Worm (Caenorhabditis elegans) whole organism, L2 larva: ENCODE measurements around the gene Y59A8B.21.

Source experiments
- blmp-1 ChIP-seq: sonication (generic microtip); optimal IDR thresholded peaks from 2 replicates; lab custom pipeline; 2017; ENCODE audit warnings: missing genetic modification characterization, mild to moderate bottlenecking, missing compliant biosample characterization, antibody characterized with exemption, moderate library complexity; ENCODE audit not compliant: insufficient read depth
- ceh-16 ChIP-seq: fragments of 150-350 bp; optimal IDR thresholded peaks from 2 replicates; lab custom pipeline; 2014; ENCODE audit warnings: missing biosample characterization, missing genetic modification characterization
- nhr-12 ChIP-seq: fragments of 150-350 bp; optimal IDR thresholded peaks from 2 replicates; lab custom pipeline; 2014; ENCODE audit warnings: missing biosample characterization, missing genetic modification characterization
- nhr-237 ChIP-seq: fragments of 150-350 bp; optimal IDR thresholded peaks from 2 replicates; lab custom pipeline; 2014; ENCODE audit warnings: missing biosample characterization, missing genetic modification characterization
- nhr-25 ChIP-seq: fragments of 150-350 bp; sonication (generic microtip); optimal IDR thresholded peaks from 3 replicates; lab custom pipeline; 2014; ENCODE audit warnings: missing biosample characterization, missing genetic modification characterization
- snpc-4 ChIP-seq: fragments of 150-350 bp; optimal IDR thresholded peaks from 2 replicates; lab custom pipeline; 2014; ENCODE audit warnings: missing biosample characterization, missing genetic modification characterization
- unc-39 ChIP-seq: fragments of 150-350 bp; optimal IDR thresholded peaks from 2 replicates; lab custom pipeline; 2014; ENCODE audit warnings: missing biosample characterization, missing genetic modification characterization

DNA sequence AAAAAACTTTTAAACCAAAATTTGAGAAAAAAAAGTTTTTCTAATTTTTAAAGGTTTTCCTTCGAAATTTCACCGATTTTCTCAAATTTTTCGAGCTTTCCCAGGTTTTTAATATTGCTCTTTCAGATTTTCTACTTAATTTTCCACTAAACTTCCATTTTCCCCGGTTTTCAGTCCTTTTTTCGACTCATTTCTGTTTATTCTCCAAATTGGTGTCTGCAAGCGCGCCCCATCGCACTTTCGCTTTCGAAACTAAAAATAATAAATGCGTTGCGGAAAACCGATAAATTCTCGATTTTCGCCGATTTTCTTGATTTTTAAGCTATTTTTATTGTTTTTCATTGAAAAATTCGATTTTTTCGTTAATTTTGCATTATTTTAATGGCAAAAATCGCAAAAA is 35.4 kb downstream of the Y59A8B.21 start:
- TF ChIP-seq snpc-4 (tag; lab: Kevin White, UChicago) (no peak), ceh-16 (tag; lab: Kevin White, UChicago) (no peak), nhr-237 (tag; lab: Kevin White, UChicago) (no peak), nhr-25 (tag; lab: Kevin White, UChicago) (no peak), nhr-12 (tag; lab: Kevin White, UChicago) (no peak), unc-39 (tag; lab: Kevin White, UChicago) (no peak), blmp-1 (tag; lab: Kevin White, UChicago) (peak; percentile 2)
